Worm (Caenorhabditis elegans) whole organism, L2 larva: Measurements from ENCODE around the gene ace-4.

Experiments
- alr-1 ChIP-seq: fragments of 150-350 bp; optimal IDR thresholded peaks from 2 replicates; lab custom pipeline; 2014; ENCODE audit warnings: missing biosample characterization, missing genetic modification characterization
- ama-1 ChIP-seq: fragments of 150-350 bp; optimal IDR thresholded peaks from 2 replicates; lab custom pipeline; 2018; ENCODE audit warnings: inconsistent platforms
- ceh-16 ChIP-seq: fragments of 150-350 bp; optimal IDR thresholded peaks from 2 replicates; lab custom pipeline; 2014; ENCODE audit warnings: missing biosample characterization, missing genetic modification characterization
- elt-1 ChIP-seq: fragments of 150-350 bp; optimal IDR thresholded peaks from 2 replicates; lab custom pipeline; 2014; ENCODE audit warnings: missing biosample characterization, missing genetic modification characterization
- mdl-1 ChIP-seq, 2 experiments: fragments of 150-350 bp in 1 of 2; sonication (generic microtip) in 1 of 2; optimal IDR thresholded peaks; 2 replicates each; lab custom pipeline; 2017; ENCODE audit warnings: missing biosample characterization in 2 of 2, missing genetic modification characterization in 2 of 2
- ztf-11 ChIP-seq: sonication (generic microtip); optimal IDR thresholded peaks from 2 replicates; lab custom pipeline; 2017; ENCODE audit warnings: missing biosample characterization, missing genetic modification characterization

DNA sequence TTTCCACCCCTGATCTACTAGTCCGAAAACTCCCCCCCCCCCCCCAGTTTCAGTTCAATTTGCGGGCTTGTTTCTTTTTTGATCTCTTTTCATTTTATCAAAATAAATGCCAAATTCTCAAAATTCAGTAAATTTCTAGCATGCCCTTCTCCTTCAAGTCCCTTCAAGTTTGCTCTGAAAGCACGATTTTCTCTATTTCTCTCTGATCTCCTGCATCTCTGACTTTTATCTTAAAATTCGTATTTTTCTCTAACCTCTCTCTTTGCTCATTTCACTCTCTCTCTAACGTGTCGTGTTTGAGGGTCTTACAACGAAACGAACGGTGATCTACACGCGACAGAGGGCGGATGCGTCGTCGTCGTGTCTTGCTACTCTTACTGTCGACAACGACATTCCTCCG is 7.5 kb downstream of the ace-4 start, which contains the start of gene ace-3:
- TF ChIP-seq elt-1 (tag; lab: Kevin White, UChicago) (no peak), alr-1 (tag; lab: Kevin White, UChicago) (no peak), ama-1 (lab: Kevin White, UChicago) (no peak), mdl-1 (tag; optimal IDR thresholded peaks at IDR 0.05; lab: Kevin White, UChicago) (no peak), ztf-11 (tag; lab: Kevin White, UChicago) (no peak), ceh-16 (tag; lab: Kevin White, UChicago) (no peak)
